Fruit fly (Drosophila melanogaster): ENCODE measurements around the gene CG44195.

Gene CG44195

DNA sequence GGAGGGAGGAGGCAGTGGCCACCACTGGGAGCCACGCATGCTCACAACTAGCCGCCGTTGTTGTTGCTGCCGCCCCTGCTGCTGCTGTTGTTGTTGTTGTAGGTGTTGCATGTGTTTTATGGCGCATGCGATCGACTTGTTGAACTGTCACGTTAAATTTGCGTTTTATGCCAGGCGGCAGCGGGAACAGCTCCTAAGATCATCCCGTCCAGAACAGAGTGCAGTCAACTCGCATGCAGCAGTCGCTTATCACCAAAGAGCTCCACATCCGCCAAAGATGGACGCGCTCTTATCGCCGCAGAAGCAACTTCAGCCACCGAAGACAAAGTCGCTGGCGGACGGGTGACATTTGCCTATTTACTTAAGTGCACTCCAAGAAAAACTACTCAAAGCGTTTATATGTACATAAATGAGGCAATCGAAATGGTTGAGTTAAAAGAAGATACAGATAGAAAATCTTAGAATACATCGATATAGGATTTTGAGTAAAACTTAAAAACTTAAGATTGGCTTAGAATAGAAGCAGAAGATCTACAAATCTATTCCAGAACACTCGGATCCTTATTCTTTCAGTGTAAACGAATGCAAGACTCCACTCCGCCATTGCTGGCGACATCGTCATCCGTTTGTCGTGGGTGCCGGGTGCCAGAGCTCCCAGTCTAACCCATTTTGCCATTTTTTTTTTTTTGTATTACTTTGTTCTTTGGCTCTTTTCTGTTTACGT, 62.8 kb downstream of the CG44195 start (continued):
- TF ChIP-seq CG10321 (GFP tag; IDR thresholded peaks at IDR 0.05) (no peak), gfzf (GFP tag; optimal IDR thresholded peaks at IDR 0.05) (no peak), ATbp (GFP tag; optimal IDR thresholded peaks at IDR 0.05) (no peak), Bdp1 (GFP tag; optimal IDR thresholded peaks at IDR 0.05) (no peak), HHEX (GFP tag; optimal IDR thresholded peaks at IDR 0.05) (no peak), trh (GFP tag; optimal IDR thresholded peaks at IDR 0.05) (no peak), CG11504 (tag; optimal IDR thresholded peaks at IDR 0.05) (peak; percentile 4), Optix (GFP tag; IDR thresholded peaks at IDR 0.05) (no peak), CG14014 (GFP tag; IDR thresholded peaks at IDR 0.05) (no peak), slbo (GFP tag; IDR thresholded peaks at IDR 0.05) (no peak), CG14441 (GFP tag; IDR thresholded peaks at IDR 0.05) (0 out of 2 replicates have a peak, but pooled peaks have one; percentile 19), CG4360 (GFP tag; IDR thresholded peaks at IDR 0.05) (peak; percentile 78), D19A (tag; optimal IDR thresholded peaks at IDR 0.05) (no peak), Oli (tag; optimal IDR thresholded peaks at IDR 0.05) (no peak), Nf-YC (tag; optimal IDR thresholded peaks at IDR 0.05) (no peak), CG2712 (tag; optimal IDR thresholded peaks at IDR 0.05) (peak; percentile 37), maf-S (GFP tag; optimal IDR thresholded peaks at IDR 0.05) (no peak), sens (GFP tag) (peak; percentile 79), Dbx (GFP tag; IDR thresholded peaks at IDR 0.05) (no peak), Ets97D (GFP tag; optimal IDR thresholded peaks at IDR 0.05) (no peak), Drgx (GFP tag; IDR thresholded peaks at IDR 0.05) (peak; percentile 65), Dfd (GFP tag; optimal IDR thresholded peaks at IDR 0.05) (no peak), Dp (GFP tag; optimal IDR thresholded peaks at IDR 0.05) (no peak), CG17186 (GFP tag; optimal IDR thresholded peaks at IDR 0.05) (no peak), row (GFP tag; IDR thresholded peaks at IDR 0.05) (peak; percentile 22; the same call in 1 of the 3 replicates), seq (GFP tag; IDR thresholded peaks at IDR 0.05) (no peak), Fer2 (tag; optimal IDR thresholded peaks at IDR 0.05) (no peak), Blimp-1 (GFP tag; optimal IDR thresholded peaks at IDR 0.05) (peak; percentile 9), CG18262 (tag; optimal IDR thresholded peaks at IDR 0.05) (peak; percentile 21), ab (GFP tag; optimal IDR thresholded peaks at IDR 0.05) (no peak), lola (GFP tag; optimal IDR thresholded peaks at IDR 0.05) (peak in 1 of 3 experiments; percentile 2)

DNA sequence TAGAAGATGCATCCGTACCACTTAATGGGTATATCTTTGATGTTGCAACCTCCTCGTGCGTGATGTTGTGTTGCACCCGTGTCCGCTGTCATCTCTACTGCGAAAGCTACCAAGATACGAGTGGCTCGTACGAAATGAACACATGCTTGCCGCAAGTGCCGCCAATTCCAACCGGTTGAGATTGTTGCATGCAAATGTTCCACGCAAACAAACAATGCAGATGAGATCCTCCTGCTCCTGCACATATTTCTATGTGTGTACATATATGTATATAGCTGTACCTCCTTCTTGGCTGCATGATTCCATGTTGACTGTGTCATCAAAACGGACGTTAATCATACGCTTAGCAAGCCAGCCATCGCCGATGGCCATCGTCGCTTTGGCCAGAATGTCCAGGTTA, 65.4 kb downstream of the CG44195 start:
- TF ChIP-seq Fer1 (GFP tag; optimal IDR thresholded peaks at IDR 0.05) = no peak
- TF ChIP-seq CG3163 (GFP tag; optimal IDR thresholded peaks at IDR 0.05) = no peak
- no peak for TF ChIP-seq E2f2 (GFP tag; IDR thresholded peaks at IDR 0.05)
- no peak for TF ChIP-seq lov (optimal IDR thresholded peaks at IDR 0.05)
- no peak for TF ChIP-seq lov (GFP tag; IDR thresholded peaks at IDR 0.05)
- no peak for TF ChIP-seq Eip74EF (GFP tag; optimal IDR thresholded peaks at IDR 0.05)
- TF ChIP-seq chif (GFP tag; optimal IDR thresholded peaks at IDR 0.05) = no peak
- TF ChIP-seq gsb (GFP tag; IDR thresholded peaks at IDR 0.05) = no peak
- no peak for TF ChIP-seq CG9797 (GFP tag; optimal IDR thresholded peaks at IDR 0.05)
- no peak for TF ChIP-seq MESR4 (GFP tag; optimal IDR thresholded peaks at IDR 0.05)
- TF ChIP-seq CG6254 (GFP tag; optimal IDR thresholded peaks at IDR 0.05) = no peak
- no peak for TF ChIP-seq CG1602 (GFP tag; optimal IDR thresholded peaks at IDR 0.05)
